Fruit fly (Drosophila melanogaster) S2 (cell line): ENCODE data around the gene para.

Source experiments
- CG8478 ChIP-seq: fragments of >200 bp; optimal IDR thresholded peaks from 2 replicates; lab custom pipeline; 2018
- CTCF ChIP-seq, 2 experiments: fragments of >200 bp; optimal IDR thresholded peaks; 2 replicates each; lab custom pipeline; 2018

DNA sequence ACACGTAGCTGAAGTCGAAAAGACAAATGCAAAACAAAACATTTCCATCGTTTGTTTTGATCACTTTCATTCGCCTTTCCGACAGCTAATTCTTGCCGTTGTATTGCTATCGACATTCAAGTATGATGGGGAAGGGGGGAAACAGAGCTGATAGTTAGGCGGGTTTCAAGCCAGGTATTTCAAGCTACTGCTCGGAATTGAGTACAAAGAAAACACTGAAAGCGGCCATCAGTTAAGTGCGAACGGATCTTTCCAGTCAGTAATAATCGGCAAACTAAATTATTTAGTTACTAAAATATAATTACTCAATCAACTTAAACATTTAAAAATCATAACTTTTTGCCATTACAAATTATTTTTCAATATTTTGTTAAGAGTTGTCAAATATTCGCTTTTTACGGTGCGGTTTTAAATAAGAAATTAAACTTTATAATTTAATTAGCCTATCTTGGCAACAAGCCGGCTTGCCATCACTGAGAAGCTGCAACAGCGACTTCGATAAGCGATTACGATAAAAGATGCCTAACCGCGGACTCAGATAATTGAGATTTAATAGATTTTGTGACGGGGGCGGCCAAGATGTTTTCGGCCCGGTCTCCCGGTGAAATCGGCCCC, 105.0 kb downstream of the para start:
- TF ChIP-seq CTCF (optimal IDR thresholded peaks at IDR 0.05; lab: Kevin White, UChicago) (no peak), CG8478 (lab: Kevin White, UChicago) (no peak)
